Fruit fly (Drosophila melanogaster): ENCODE data around the gene CG12883.

CG12883 gene

dm6 chr3R:27700229-27700573 is 21.1 kb downstream of the CG12883 start, which contains the start of gene btz (continued):
- TF ChIP-seq MESR4 (GFP tag; optimal IDR thresholded peaks at IDR 0.05) (peak; percentile 54), tup (GFP tag; optimal IDR thresholded peaks at IDR 0.05) (no peak), CG11398 (GFP tag; optimal IDR thresholded peaks at IDR 0.05) (no peak), CG18619 (GFP tag; optimal IDR thresholded peaks at IDR 0.05) (no peak), CG17912 (GFP tag; optimal IDR thresholded peaks at IDR 0.05) (no peak), CG2120 (GFP tag; optimal IDR thresholded peaks at IDR 0.05) (peak; percentile 8), pho (GFP tag; optimal IDR thresholded peaks at IDR 0.05) (no peak), CG4328 (GFP tag; optimal IDR thresholded peaks at IDR 0.05) (no peak), amos (GFP tag; IDR thresholded peaks at IDR 0.05; ENCODE audit: partially characterized antibody) (no peak), Taf1 (GFP tag; IDR thresholded peaks at IDR 0.05) (no peak), ato (GFP tag; IDR thresholded peaks at IDR 0.05; ENCODE audit: partially characterized antibody) (no peak), Trl (optimal IDR thresholded peaks at IDR 0.05) (no peak), Trl (GFP tag; optimal IDR thresholded peaks at IDR 0.05) (no peak), CG2712 (tag; optimal IDR thresholded peaks at IDR 0.05) (no peak), Bdp1 (GFP tag; optimal IDR thresholded peaks at IDR 0.05) (no peak), CG3065 (GFP tag; optimal IDR thresholded peaks at IDR 0.05) (no peak), CG7271 (tag; optimal IDR thresholded peaks at IDR 0.05) (no peak), Bgb (GFP tag; IDR thresholded peaks at IDR 0.05; ENCODE audit: partially characterized antibody) (no peak), CG12299 (tag; optimal IDR thresholded peaks at IDR 0.05) (no peak), unpg (GFP tag; optimal IDR thresholded peaks at IDR 0.05) (no peak), lab (GFP tag; optimal IDR thresholded peaks at IDR 0.05) (no peak), Antp (GFP tag; optimal IDR thresholded peaks at IDR 0.05) (no peak), Dll (GFP tag; IDR thresholded peaks at IDR 0.05; ENCODE audit: partially characterized antibody) (no peak), stc (GFP tag; IDR thresholded peaks at IDR 0.05) (no peak), CG14667 (GFP tag; IDR thresholded peaks at IDR 0.05) (no peak), Sry-β (GFP tag; optimal IDR thresholded peaks at IDR 0.05) (no peak), gsb (GFP tag; IDR thresholded peaks at IDR 0.05) (no peak), Ets97D (GFP tag; optimal IDR thresholded peaks at IDR 0.05) (peak; percentile 39), CG4424 (GFP tag; optimal IDR thresholded peaks at IDR 0.05) (no peak), run (tag; optimal IDR thresholded peaks at IDR 0.05) (no peak), crc (GFP tag; optimal IDR thresholded peaks at IDR 0.05) (no peak), HLH4C (GFP tag; IDR thresholded peaks at IDR 0.05; ENCODE audit: partially characterized antibody) (no peak), CG9437 (GFP tag; optimal IDR thresholded peaks at IDR 0.05) (peak; percentile 100), CG7556 (GFP tag; optimal IDR thresholded peaks at IDR 0.05) (no peak), br (optimal IDR thresholded peaks at IDR 0.05) (no peak), CG13296 (GFP tag; optimal IDR thresholded peaks at IDR 0.05) (no peak), trem (tag; optimal IDR thresholded peaks at IDR 0.05) (peak; percentile 57), sens-2 (GFP tag; IDR thresholded peaks at IDR 0.05) (no peak), Spps (tag; optimal IDR thresholded peaks at IDR 0.05) (no peak), oc (tag; optimal IDR thresholded peaks at IDR 0.05) (no peak), phol (tag; optimal IDR thresholded peaks at IDR 0.05) (peak; percentile 10), Hsf (GFP tag; optimal IDR thresholded peaks at IDR 0.05) (no peak), CG14014 (GFP tag; IDR thresholded peaks at IDR 0.05) (no peak), so (GFP tag; IDR thresholded peaks at IDR 0.05) (no peak), Atf-2 (GFP tag; optimal IDR thresholded peaks at IDR 0.05) (no peak), twi (tag; optimal IDR thresholded peaks at IDR 0.05) (no peak), lilli (GFP tag; optimal IDR thresholded peaks at IDR 0.05) (no peak), Asciz (GFP tag; optimal IDR thresholded peaks at IDR 0.05) (no peak), nmo (GFP tag; optimal IDR thresholded peaks at IDR 0.05) (peak; percentile 45), Awh (GFP tag; IDR thresholded peaks at IDR 0.05) (no peak), Side (GFP tag; optimal IDR thresholded peaks at IDR 0.05) (no peak), ara (GFP tag; IDR thresholded peaks at IDR 0.05) (no peak), CG12659 (GFP tag; optimal IDR thresholded peaks at IDR 0.05) (peak; percentile 41)

Measured in whole organism, embryonic.